Fruit fly (Drosophila melanogaster): ENCODE data around the gene CG7542.

dm6 chr3L:17502235-17502634, 47.4 kb upstream of the CG7542 start:
- TF ChIP-seq EcR (GFP tag; optimal IDR thresholded peaks at IDR 0.05) (no peak), usp (GFP tag; optimal IDR thresholded peaks at IDR 0.05) (no peak), psq (optimal IDR thresholded peaks at IDR 0.05) (no peak), Dll (optimal IDR thresholded peaks at IDR 0.05) (no peak)
